Worm (Caenorhabditis elegans): ENCODE measurements around the gene slc-28.2.

DNA sequence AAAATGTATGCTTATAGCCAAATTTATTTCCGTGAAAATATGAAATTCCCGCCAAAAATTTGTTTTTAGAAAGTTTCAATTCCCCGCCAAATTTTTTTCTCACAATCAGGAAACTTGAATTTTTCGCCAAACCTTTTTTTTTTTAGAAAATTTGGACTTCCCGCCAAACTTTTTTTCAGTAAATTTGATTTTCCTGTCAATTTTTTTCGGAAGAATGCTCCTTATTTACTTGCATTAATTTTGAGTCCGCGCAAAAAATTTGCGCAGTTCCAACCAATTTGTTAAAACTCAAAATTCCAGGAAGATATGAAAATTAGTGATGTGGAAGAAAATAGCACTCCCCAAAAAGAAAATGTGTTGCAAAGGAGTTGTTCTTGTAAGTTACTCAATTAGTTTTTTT is at the start of gene slc-28.2:
- no peak for TF ChIP-seq dmd-4 (tag; optimal IDR thresholded peaks at IDR 0.05)
- TF ChIP-seq nhr-12 (tag; optimal IDR thresholded peaks at IDR 0.05): no peak
- TF ChIP-seq snpc-4 (tag; optimal IDR thresholded peaks at IDR 0.05): no peak
- no peak for TF ChIP-seq unc-62 (GFP tag; optimal IDR thresholded peaks at IDR 0.05)
- no peak for TF ChIP-seq nhr-10 (tag; optimal IDR thresholded peaks at IDR 0.05)
- TF ChIP-seq nhr-237 (tag; optimal IDR thresholded peaks at IDR 0.05): no peak
- TF ChIP-seq nhr-23 (tag; optimal IDR thresholded peaks at IDR 0.05): no peak

All from whole organism, L2 larva.